Fruit fly (Drosophila melanogaster) whole organism, prepupa: ENCODE data around the gene rdgA.

Experiments used
- Blimp-1 ChIP-seq: fragments of 200-800 bp; sonication (Bioruptor generic); optimal IDR thresholded peaks from 3 replicates; lab custom pipeline; 2017; ENCODE audit warnings: missing biosample characterization, missing genetic modification characterization, mild to moderate bottlenecking, moderate library complexity, missing genetic modification reagents
- CG10631 ChIP-seq: fragments of 200-800 bp; sonication (Bioruptor generic); optimal IDR thresholded peaks from 2 replicates; lab custom pipeline; 2016; ENCODE audit warnings: missing biosample characterization, missing genetic modification characterization
- CG10669 ChIP-seq: fragments of 200-800 bp; sonication (Bioruptor generic); optimal IDR thresholded peaks from 3 replicates; lab custom pipeline; 2018; ENCODE audit warnings: missing biosample characterization, mild to moderate bottlenecking, missing genetic modification characterization, moderate library complexity
- CG11762 ChIP-seq: fragments of 200-800 bp; sonication (Bioruptor generic); optimal IDR thresholded peaks from 3 replicates; lab custom pipeline; 2016; ENCODE audit warnings: missing biosample characterization, missing genetic modification characterization; ENCODE audit not compliant: insufficient read depth
- CG15336 ChIP-seq: fragments of 200-800 bp; sonication (Bioruptor generic); IDR thresholded peaks from 2 replicates; pipeline ENCODE4 v1.3.6; 2022; ENCODE audit warnings: missing biosample characterization, missing genetic modification characterization
- CG1621 ChIP-seq: fragments of 200-800 bp; sonication (Bioruptor generic); optimal IDR thresholded peaks from 3 replicates; lab custom pipeline; 2018; ENCODE audit warnings: missing biosample characterization, mild to moderate bottlenecking, missing genetic modification characterization
- CG16779 ChIP-seq: fragments of 200-800 bp; sonication (Bioruptor generic); optimal IDR thresholded peaks from 3 replicates; lab custom pipeline; 2017; ENCODE audit warnings: missing biosample characterization, mild to moderate bottlenecking, missing genetic modification characterization
- CG31627 ChIP-seq: fragments of 200-800 bp; sonication (Bioruptor generic); optimal IDR thresholded peaks from 3 replicates; lab custom pipeline; 2016; ENCODE audit warnings: missing biosample characterization, missing genetic modification characterization
- CG32006 ChIP-seq: fragments of 200-800 bp; sonication (Bioruptor generic); optimal IDR thresholded peaks from 3 replicates; lab custom pipeline; 2017; ENCODE audit warnings: missing biosample characterization, mild to moderate bottlenecking, missing genetic modification characterization
- CG34406 ChIP-seq: fragments of 200-800 bp; sonication (Bioruptor generic); optimal IDR thresholded peaks from 3 replicates; lab custom pipeline; 2016; ENCODE audit warnings: missing biosample characterization, missing genetic modification characterization
- CG3919 ChIP-seq: fragments of 200-800 bp; sonication (Bioruptor generic); optimal IDR thresholded peaks from 3 replicates; lab custom pipeline; 2016; ENCODE audit warnings: missing biosample characterization, missing genetic modification characterization
- CG4318 ChIP-seq: fragments of 200-800 bp; sonication (Bioruptor generic); optimal IDR thresholded peaks from 3 replicates; lab custom pipeline; 2017; ENCODE audit warnings: missing biosample characterization, mild to moderate bottlenecking, missing genetic modification characterization
- CG6163 ChIP-seq: fragments of 200-800 bp; sonication (Bioruptor generic); IDR thresholded peaks from 3 replicates; pipeline ENCODE4 v1.3.6; 2022; ENCODE audit warnings: missing biosample characterization, missing genetic modification characterization
- CG6276 ChIP-seq: fragments of 200-800 bp; sonication (Bioruptor generic); optimal IDR thresholded peaks from 2 replicates; lab custom pipeline; 2017; ENCODE audit warnings: missing biosample characterization, mild to moderate bottlenecking, missing genetic modification characterization
- CG6792 ChIP-seq: fragments of 200-800 bp; sonication (Bioruptor generic); optimal IDR thresholded peaks from 3 replicates; lab custom pipeline; 2016; ENCODE audit warnings: missing biosample characterization, missing genetic modification characterization
- CG6808 ChIP-seq: fragments of 200-800 bp; sonication (Bioruptor generic); optimal IDR thresholded peaks from 3 replicates; lab custom pipeline; 2017; ENCODE audit warnings: missing biosample characterization, missing genetic modification characterization, mild to moderate bottlenecking, moderate library complexity, missing genetic modification reagents
- CG7368 ChIP-seq: fragments of 200-800 bp; sonication (Bioruptor generic); optimal IDR thresholded peaks from 3 replicates; lab custom pipeline; 2016; ENCODE audit warnings: missing biosample characterization, missing genetic modification characterization
- CG8319 ChIP-seq: fragments of 200-800 bp; sonication (Bioruptor generic); optimal IDR thresholded peaks from 3 replicates; lab custom pipeline; 2016; ENCODE audit warnings: missing biosample characterization, missing genetic modification characterization
- CG8632 ChIP-seq: fragments of 200-800 bp; sonication (Bioruptor generic); optimal IDR thresholded peaks from 3 replicates; lab custom pipeline; 2016; ENCODE audit warnings: missing biosample characterization, missing genetic modification characterization
- CG9139 ChIP-seq: fragments of 200-800 bp; sonication (Bioruptor generic); optimal IDR thresholded peaks from 3 replicates; lab custom pipeline; 2017; ENCODE audit warnings: missing biosample characterization, mild to moderate bottlenecking, missing genetic modification characterization
- Eip75B ChIP-seq: fragments of 200-800 bp; sonication (Bioruptor generic); optimal IDR thresholded peaks from 3 replicates; lab custom pipeline; 2016; ENCODE audit warnings: missing biosample characterization, missing genetic modification characterization
- Eip93F ChIP-seq: fragments of 200-800 bp; sonication (Bioruptor generic); optimal IDR thresholded peaks from 2 replicates; lab custom pipeline; 2016; ENCODE audit warnings: missing biosample characterization, mild to moderate bottlenecking, missing genetic modification characterization
- Ets21C ChIP-seq: fragments of 200-800 bp; sonication (Bioruptor generic); optimal IDR thresholded peaks from 3 replicates; lab custom pipeline; 2016; ENCODE audit warnings: missing biosample characterization, missing genetic modification characterization
- Ets96B ChIP-seq: fragments of 200-800 bp; optimal IDR thresholded peaks from 2 replicates; lab custom pipeline; 2019; ENCODE audit warnings: missing biosample characterization, mild to moderate bottlenecking, missing genetic modification characterization, moderate library complexity
- Gug ChIP-seq: fragments of 200-800 bp; sonication (Bioruptor generic); IDR thresholded peaks from 2 replicates; pipeline ENCODE4 v1.3.6; 2022; ENCODE audit warnings: missing biosample characterization, missing genetic modification characterization
- Hr38 ChIP-seq: sonication (Bioruptor generic); optimal IDR thresholded peaks from 2 replicates; lab custom pipeline; 2016; ENCODE audit warnings: missing biosample characterization, missing genetic modification characterization
- Hr39 ChIP-seq: fragments of 200-800 bp; sonication (Bioruptor generic); optimal IDR thresholded peaks from 2 replicates; lab custom pipeline; 2016; ENCODE audit warnings: missing biosample characterization, missing genetic modification characterization
- Hr4 ChIP-seq: fragments of 200-800 bp; sonication (Bioruptor generic); optimal IDR thresholded peaks from 3 replicates; lab custom pipeline; 2016; ENCODE audit warnings: missing biosample characterization, missing genetic modification characterization
- Lpt ChIP-seq: fragments of 200-800 bp; sonication (Bioruptor generic); optimal IDR thresholded peaks from 3 replicates; lab custom pipeline; 2016; ENCODE audit warnings: missing biosample characterization, missing genetic modification characterization
- Met ChIP-seq: fragments of 200-800 bp; sonication (Bioruptor generic); optimal IDR thresholded peaks from 3 replicates; lab custom pipeline; 2016; ENCODE audit warnings: missing biosample characterization, missing genetic modification characterization
- OdsH ChIP-seq: fragments of 200-800 bp; sonication (Bioruptor generic); optimal IDR thresholded peaks from 3 replicates; lab custom pipeline; 2016; ENCODE audit warnings: missing biosample characterization, missing genetic modification characterization
- Smox ChIP-seq: fragments of 200-800 bp; sonication (Bioruptor generic); optimal IDR thresholded peaks from 3 replicates; lab custom pipeline; 2016; ENCODE audit warnings: missing biosample characterization, missing genetic modification characterization
- Sox14 ChIP-seq: fragments of 200-800 bp; sonication (Bioruptor generic); optimal IDR thresholded peaks from 3 replicates; lab custom pipeline; 2016; ENCODE audit warnings: missing biosample characterization, missing genetic modification characterization
- achi ChIP-seq: fragments of 200-800 bp; sonication (Bioruptor generic); optimal IDR thresholded peaks from 3 replicates; lab custom pipeline; 2016; ENCODE audit warnings: missing biosample characterization, missing genetic modification characterization
- acj6 ChIP-seq: fragments of 200-800 bp; sonication (Bioruptor generic); optimal IDR thresholded peaks from 3 replicates; lab custom pipeline; 2016; ENCODE audit warnings: missing biosample characterization, missing genetic modification characterization
- cyc ChIP-seq: fragments of 200-800 bp; sonication (Bioruptor generic); optimal IDR thresholded peaks from 3 replicates; lab custom pipeline; 2016; ENCODE audit warnings: missing biosample characterization, missing genetic modification characterization
- dac ChIP-seq: fragments of 200-800 bp; sonication (Bioruptor generic); optimal IDR thresholded peaks from 2 replicates; lab custom pipeline; 2017; ENCODE audit warnings: missing biosample characterization, mild to moderate bottlenecking, missing genetic modification characterization
- dsx ChIP-seq: fragments of 200-800 bp; optimal IDR thresholded peaks from 3 replicates; lab custom pipeline; 2019; ENCODE audit warnings: missing biosample characterization, mild to moderate bottlenecking, missing genetic modification characterization, moderate library complexity; ENCODE audit not compliant: poor library complexity, severe bottlenecking
- eg ChIP-seq: fragments of 200-800 bp; sonication (Bioruptor generic); IDR thresholded peaks from 3 replicates; pipeline ENCODE4 v1.3.6; 2022; ENCODE audit warnings: missing biosample characterization, missing genetic modification characterization
- esn ChIP-seq: fragments of 200-800 bp; sonication (Bioruptor generic); optimal IDR thresholded peaks from 2 replicates; lab custom pipeline; 2016; ENCODE audit warnings: missing biosample characterization, mild to moderate bottlenecking, missing genetic modification characterization, moderate library complexity
- fd59A ChIP-seq: fragments of 200-800 bp; sonication (Bioruptor generic); optimal IDR thresholded peaks from 2 replicates; lab custom pipeline; 2017; ENCODE audit warnings: missing biosample characterization, mild to moderate bottlenecking, missing genetic modification characterization, missing genetic modification reagents
- fd85E ChIP-seq: fragments of 200-800 bp; sonication (Bioruptor generic); optimal IDR thresholded peaks from 3 replicates; lab custom pipeline; 2016; ENCODE audit warnings: missing biosample characterization, missing genetic modification characterization
- fkh ChIP-seq: fragments of 200-800 bp; sonication (Bioruptor generic); optimal IDR thresholded peaks from 3 replicates; lab custom pipeline; 2017; ENCODE audit warnings: missing biosample characterization, mild to moderate bottlenecking, missing genetic modification characterization, moderate library complexity
- lz ChIP-seq: fragments of 200-800 bp; sonication (Bioruptor generic); optimal IDR thresholded peaks from 3 replicates; lab custom pipeline; 2016; ENCODE audit warnings: missing biosample characterization, missing genetic modification characterization
- net ChIP-seq: fragments of 200-800 bp; sonication (Bioruptor generic); optimal IDR thresholded peaks from 3 replicates; lab custom pipeline; 2016; ENCODE audit warnings: missing biosample characterization, missing genetic modification characterization
- pdm3 ChIP-seq: fragments of 200-800 bp; sonication (Bioruptor generic); optimal IDR thresholded peaks from 3 replicates; lab custom pipeline; 2016; ENCODE audit warnings: missing biosample characterization, missing genetic modification characterization
- salr ChIP-seq, 2 experiments: fragments of 200-800 bp; sonication (Bioruptor generic); optimal IDR thresholded peaks; 3 replicates each; lab custom pipeline; 2016 to 2018; ENCODE audit warnings: missing biosample characterization in 2 of 2, missing genetic modification characterization in 2 of 2, mild to moderate bottlenecking in 1 of 2
- spab ChIP-seq: fragments of 200-800 bp; sonication (Bioruptor generic); optimal IDR thresholded peaks from 2 replicates; lab custom pipeline; 2017; ENCODE audit warnings: missing biosample characterization, mild to moderate bottlenecking, missing genetic modification characterization, missing genetic modification reagents
- ss ChIP-seq, 2 experiments: fragments of 200-800 bp; sonication (Bioruptor generic); optimal IDR thresholded peaks; 2 replicates in 1 of 2; 3 replicates in 1 of 2; lab custom pipeline; 2017 to 2018; ENCODE audit warnings: mild to moderate bottlenecking in 2 of 2, missing biosample characterization in 2 of 2, missing genetic modification characterization in 2 of 2, moderate library complexity in 1 of 2
- svp ChIP-seq: fragments of 200-800 bp; sonication (Bioruptor generic); peaks from one replicate; lab custom pipeline; 2016; ENCODE audit warnings: missing biosample characterization, missing genetic modification characterization
- topi ChIP-seq: fragments of 200-800 bp; sonication (Bioruptor generic); optimal IDR thresholded peaks from 3 replicates; lab custom pipeline; 2016; ENCODE audit warnings: missing biosample characterization, missing genetic modification characterization
- vri ChIP-seq: fragments of 200-800 bp; sonication (Bioruptor generic); optimal IDR thresholded peaks from 3 replicates; lab custom pipeline; 2016; ENCODE audit warnings: missing biosample characterization, mild to moderate bottlenecking, missing genetic modification characterization

rdgA gene

dm6 chrX:8890974-8891373 lies 15.9 kb upstream of the rdgA start:
- peak; percentile 89 for TF ChIP-seq CG32006 (GFP tag; lab: Kevin White, UChicago)
- TF ChIP-seq CG11762 (GFP tag; lab: Kevin White, UChicago) = peak; percentile 31
- peak; percentile 48 for TF ChIP-seq CG7368
- TF ChIP-seq Ets96B (tag; lab: Kevin White, UChicago) = no peak
- TF ChIP-seq CG6792 = peak; percentile 61
- peak; percentile 40 for TF ChIP-seq CG34406
- TF ChIP-seq OdsH (GFP tag; lab: Kevin White, UChicago) = peak; percentile 61
- TF ChIP-seq dac (GFP tag; lab: Kevin White, UChicago) = peak; percentile 68
- peak; percentile 54 for TF ChIP-seq Lpt (GFP tag; lab: Kevin White, UChicago)
- TF ChIP-seq CG15336 (GFP tag; lab: Robert Waterston, UW) = peak; percentile 80
- no peak for TF ChIP-seq Hr38 (GFP tag; lab: Kevin White, UChicago)
- TF ChIP-seq Blimp-1 (GFP tag; lab: Kevin White, UChicago) = no peak
- peak; percentile 59 for TF ChIP-seq CG31627 (GFP tag; lab: Kevin White, UChicago)
- no peak for TF ChIP-seq CG16779
- TF ChIP-seq fkh (GFP tag; lab: Kevin White, UChicago) = no peak
- peak; percentile 18 for TF ChIP-seq CG10669 (GFP tag; lab: Kevin White, UChicago)
- TF ChIP-seq acj6 (GFP tag; lab: Kevin White, UChicago) = peak; percentile 19
- no peak for TF ChIP-seq fd85E (GFP tag; lab: Kevin White, UChicago)
- peak; percentile 51 for TF ChIP-seq CG6808 (GFP tag; lab: Kevin White, UChicago)
- TF ChIP-seq achi (GFP tag; lab: Kevin White, UChicago) = peak; percentile 18
- peak; percentile 55 for TF ChIP-seq Sox14
- no peak for TF ChIP-seq ss (GFP tag; optimal IDR thresholded peaks at IDR 0.05; lab: Kevin White, UChicago)
- peak; percentile 36 for TF ChIP-seq net
- TF ChIP-seq CG3919 (GFP tag; lab: Kevin White, UChicago) = peak; percentile 25
- TF ChIP-seq esn (GFP tag; lab: Kevin White, UChicago) = peak; percentile 9
- peak; percentile 77 for TF ChIP-seq eg (GFP tag; lab: Robert Waterston, UW)
- TF ChIP-seq Met (GFP tag; lab: Kevin White, UChicago) = peak; percentile 47
- peak; percentile 45 for TF ChIP-seq CG10631 (GFP tag; lab: Kevin White, UChicago)
- peak; percentile 28; the same call in 1 of the 2 replicates for TF ChIP-seq Gug (GFP tag; lab: Robert Waterston, UW)
- TF ChIP-seq salr (GFP tag; optimal IDR thresholded peaks at IDR 0.05; lab: Kevin White, UChicago) = peak in 1 of 2 experiments; percentile 30
- TF ChIP-seq dsx (GFP tag; lab: Kevin White, UChicago) = no peak
- TF ChIP-seq CG8319 (GFP tag; lab: Kevin White, UChicago) = peak; percentile 32
- peak; percentile 72 for TF ChIP-seq pdm3
- peak; percentile 28 for TF ChIP-seq topi (GFP tag; lab: Kevin White, UChicago)
- TF ChIP-seq Eip93F (GFP tag; lab: Kevin White, UChicago) = no peak
- TF ChIP-seq vri (GFP tag; lab: Kevin White, UChicago) = no peak
- TF ChIP-seq svp (GFP tag; lab: Kevin White, UChicago) = peak; percentile 75
- no peak for TF ChIP-seq Ets21C (GFP tag; lab: Kevin White, UChicago)
- TF ChIP-seq CG4318 (GFP tag; lab: Kevin White, UChicago) = peak; percentile 72
- TF ChIP-seq cyc (GFP tag; lab: Kevin White, UChicago) = peak; percentile 43
- peak; percentile 79 for TF ChIP-seq Hr4 (GFP tag; lab: Kevin White, UChicago)
- TF ChIP-seq lz (GFP tag; lab: Kevin White, UChicago) = peak; percentile 41
- TF ChIP-seq CG1621 (tag; lab: Kevin White, UChicago) = no peak
- TF ChIP-seq CG6276 (GFP tag; lab: Kevin White, UChicago) = peak; percentile 77
- TF ChIP-seq CG8632 = peak; percentile 13
- TF ChIP-seq CG6163 (GFP tag; lab: Robert Waterston, UW) = peak; percentile 78
- peak; percentile 16 for TF ChIP-seq spab (GFP tag; lab: Kevin White, UChicago)
- TF ChIP-seq Smox (GFP tag; lab: Kevin White, UChicago) = peak; percentile 21
- TF ChIP-seq fd59A (GFP tag; lab: Kevin White, UChicago) = peak; percentile 11
- peak; percentile 58 for TF ChIP-seq Hr39
- peak; percentile 44 for TF ChIP-seq Eip75B
- no peak for TF ChIP-seq CG9139 (GFP tag; lab: Kevin White, UChicago)
